Worm (Caenorhabditis elegans): ENCODE data around the gene F43E2.6.

The F43E2.6 gene

ce11 chrII:7393922-7394689, 25.4 kb upstream of the F43E2.6 start (continued):
- TF ChIP-seq sptf-2 (GFP tag; optimal IDR thresholded peaks at IDR 0.05) (no peak), die-1 (tag; optimal IDR thresholded peaks at IDR 0.05) (no peak), him-1 (tag; optimal IDR thresholded peaks at IDR 0.05) (peak; percentile 49), ztf-28 (GFP tag; IDR thresholded peaks at IDR 0.05) (no peak), B0019.2 (GFP tag; conservative IDR thresholded peaks at IDR 0.05) (no peak), attf-6 (GFP tag; IDR thresholded peaks at IDR 0.05) (no peak), chd-7 (tag; optimal IDR thresholded peaks at IDR 0.05) (no peak), lin-26 (GFP tag; IDR thresholded peaks at IDR 0.05) (0 out of 2 replicates have a peak, but pooled peaks have one; percentile 20), ceh-91 (GFP tag; IDR thresholded peaks at IDR 0.05) (0 out of 2 replicates have a peak, but pooled peaks have one; percentile 34), Y67H2A.10 (GFP tag; conservative IDR thresholded peaks at IDR 0.05) (no peak), tbx-9 (tag; optimal IDR thresholded peaks at IDR 0.05; ENCODE audit: borderline replicate concordance) (no peak), madf-6 (GFP tag; IDR thresholded peaks at IDR 0.05) (peak; percentile 87), efl-1 (GFP tag; optimal IDR thresholded peaks at IDR 0.05) (peak; percentile 25), F37B4.10 (GFP tag; IDR thresholded peaks at IDR 0.05) (no peak), ccch-3 (GFP tag; optimal IDR thresholded peaks at IDR 0.05) (no peak), madf-8 (GFP tag; conservative IDR thresholded peaks at IDR 0.05) (peak; percentile 70; the same call in 1 of the 2 replicates), aptf-2 (GFP tag; conservative IDR thresholded peaks at IDR 0.05) (no peak), unc-62 (GFP tag; optimal IDR thresholded peaks at IDR 0.05) (peak; percentile 45), cebp-2 (GFP tag; IDR thresholded peaks at IDR 0.05) (no peak), F33H1.4 (GFP tag; IDR thresholded peaks at IDR 0.05) (peak; percentile 85), lag-1 (GFP tag; IDR thresholded peaks at IDR 0.05) (no peak), hlh-26 (GFP tag; conservative IDR thresholded peaks at IDR 0.05) (no peak), K12H6.12 (tag; optimal IDR thresholded peaks at IDR 0.05) (no peak), F57C9.4 (tag; optimal IDR thresholded peaks at IDR 0.05) (no peak), rec-8 (tag; optimal IDR thresholded peaks at IDR 0.05) (no peak)

ce11 chrII:7393393-7393792, 24.7 kb upstream of the F43E2.6 start:
- TF ChIP-seq lsy-27 (tag; optimal IDR thresholded peaks at IDR 0.05; ENCODE audit: borderline replicate concordance, insufficient read depth) (no peak), dox-1 (GFP tag; IDR thresholded peaks at IDR 0.05) (peak; percentile 22; the same call in 1 of the 2 replicates), ceh-27 (GFP tag; optimal IDR thresholded peaks at IDR 0.05) (no peak)

ce11 chrII:7392052-7392694, 23.5 kb upstream of the F43E2.6 start:
- TF ChIP-seq lin-40 (tag; optimal IDR thresholded peaks at IDR 0.05) (peak; percentile 28), nhr-90 (tag; optimal IDR thresholded peaks at IDR 0.05) (peak; percentile 9), ekl-4 (GFP tag; IDR thresholded peaks at IDR 0.05) (0 out of 2 replicates have a peak, but pooled peaks have one; percentile 50), mes-4 (tag; optimal IDR thresholded peaks at IDR 0.05) (no peak), ceh-27 (GFP tag; optimal IDR thresholded peaks at IDR 0.05) (peak; percentile 61), tlf-1 (GFP tag; optimal IDR thresholded peaks at IDR 0.05) (no peak), ztf-18 (tag; optimal IDR thresholded peaks at IDR 0.05) (peak; percentile 2), ztf-26 (tag; optimal IDR thresholded peaks at IDR 0.05) (peak; percentile 25), K12H6.12 (tag; optimal IDR thresholded peaks at IDR 0.05) (no peak), hmg-1.2 (GFP tag; IDR thresholded peaks at IDR 0.05) (peak; percentile 64; the same call in 1 of the 2 replicates), pha-4 (tag; optimal IDR thresholded peaks at IDR 0.05) (no peak), mcd-1 (GFP tag; IDR thresholded peaks at IDR 0.05) (peak; percentile 35; the same call in 1 of the 2 replicates), pbrm-1 (GFP tag; IDR thresholded peaks at IDR 0.05) (peak; percentile 39; the same call in 1 of the 2 replicates), snpc-4 (GFP tag; optimal IDR thresholded peaks at IDR 0.05) (peak; percentile 36), snpc-4 (tag; optimal IDR thresholded peaks at IDR 0.05) (peak in 1 of 4 experiments; percentile 24), F37B4.10 (GFP tag; IDR thresholded peaks at IDR 0.05) (no peak), rcor-1 (GFP tag; IDR thresholded peaks at IDR 0.05) (no peak), nfyb-1 (GFP tag; IDR thresholded peaks at IDR 0.05) (0 out of 2 replicates have a peak, but pooled peaks have one; percentile 46), Y67H2A.10 (GFP tag; conservative IDR thresholded peaks at IDR 0.05) (no peak), Y53G8AR.9 (GFP tag; conservative IDR thresholded peaks at IDR 0.05) (0 out of 2 replicates have a peak, but pooled peaks have one; percentile 48)

Measured in whole organism, young adult.